Worm (Caenorhabditis elegans) whole organism, young adult: Measurements from ENCODE around the gene Y39B6A.7.

ENCODE experiments used
- C06A6.2 ChIP-seq: fragments of 200-800 bp; sonication (Bioruptor generic); conservative IDR thresholded peaks from 2 replicates; pipeline ENCODE4 v1.3.6; 2022; ENCODE audit warnings: missing genetic modification characterization, missing compliant biosample characterization
- F10E7.11 ChIP-seq: sonication (generic microtip); optimal IDR thresholded peaks from 2 replicates; lab custom pipeline; 2017; ENCODE audit warnings: mild to moderate bottlenecking, missing genetic modification characterization, moderate library complexity, missing compliant biosample characterization
- F33H1.4 ChIP-seq: fragments of 200-800 bp; sonication (Bioruptor generic); IDR thresholded peaks from 2 replicates; pipeline ENCODE4 v1.3.6; 2022; ENCODE audit warnings: missing genetic modification reagents, missing genetic modification characterization, missing compliant biosample characterization
- F37B4.10 ChIP-seq: fragments of 200-800 bp; sonication (Bioruptor generic); IDR thresholded peaks from 2 replicates; pipeline ENCODE4 v1.3.6; 2022; ENCODE audit warnings: missing genetic modification characterization, missing compliant biosample characterization
- F39B2.1 ChIP-seq: fragments of 200-800 bp; sonication (Bioruptor generic); IDR thresholded peaks from 2 replicates; pipeline ENCODE4 v1.3.6; 2022; ENCODE audit warnings: missing genetic modification reagents, missing genetic modification characterization, missing compliant biosample characterization
- F49E8.2 ChIP-seq: sonication (generic microtip); optimal IDR thresholded peaks from 3 replicates; lab custom pipeline; 2017; ENCODE audit warnings: missing genetic modification characterization, mild to moderate bottlenecking, missing compliant biosample characterization, antibody characterized with exemption, moderate library complexity; ENCODE audit not compliant: insufficient read depth
- F52B5.7 ChIP-seq: sonication (generic microtip); optimal IDR thresholded peaks from 2 replicates; lab custom pipeline; 2016; ENCODE audit warnings: mild to moderate bottlenecking, missing genetic modification characterization, missing compliant biosample characterization
- F55B11.4 ChIP-seq: sonication (generic microtip); optimal IDR thresholded peaks from 2 replicates; lab custom pipeline; 2016; ENCODE audit warnings: missing compliant biosample characterization, missing genetic modification characterization, borderline replicate concordance; ENCODE audit not compliant: insufficient read depth
- K12H6.12 ChIP-seq: fragments of 200-800 bp; sonication (Bioruptor generic); optimal IDR thresholded peaks from 2 replicates; lab custom pipeline; 2018; ENCODE audit warnings: mild to moderate bottlenecking, missing genetic modification characterization, missing compliant biosample characterization
- Y79H2A.3 ChIP-seq: fragments of 200-800 bp; sonication (Bioruptor generic); conservative IDR thresholded peaks from 2 replicates; pipeline ENCODE4 v1.3.6; 2022; ENCODE audit warnings: missing genetic modification reagents, missing genetic modification characterization, missing compliant biosample characterization
- attf-3 ChIP-seq: fragments of 200-800 bp; sonication (Bioruptor generic); conservative IDR thresholded peaks from 2 replicates; pipeline ENCODE4 v1.3.6; 2022; ENCODE audit warnings: missing genetic modification reagents, missing genetic modification characterization, missing compliant biosample characterization
- bed-1 ChIP-seq: fragments of 200-800 bp; sonication (Bioruptor generic); IDR thresholded peaks from 2 replicates; pipeline ENCODE4 v1.3.6; 2022; ENCODE audit warnings: missing genetic modification reagents, missing genetic modification characterization, missing compliant biosample characterization
- bed-2 ChIP-seq: fragments of 200-800 bp; sonication (Bioruptor generic); IDR thresholded peaks from 2 replicates; pipeline ENCODE4 v1.3.6; 2022; ENCODE audit warnings: missing genetic modification reagents, missing genetic modification characterization, missing compliant biosample characterization
- ccch-3 ChIP-seq: fragments of 200-800 bp; sonication (Bioruptor generic); optimal IDR thresholded peaks from 2 replicates; lab custom pipeline; 2018; ENCODE audit warnings: mild to moderate bottlenecking, missing genetic modification characterization, missing compliant biosample characterization
- cebp-1 ChIP-seq, 2 experiments: fragments of 200-800 bp in 1 of 2; sonication (Bioruptor generic) in 1 of 2; sonication (generic microtip) in 1 of 2; IDR thresholded peaks in 1 of 2; optimal IDR thresholded peaks in 1 of 2; 2 replicates each; pipeline versions ENCODE4 v1.3.6 to Lab custom; 2017 to 2022; ENCODE audit warnings: missing compliant biosample characterization in 2 of 2, missing genetic modification characterization in 2 of 2, mild to moderate bottlenecking in 1 of 2, missing genetic modification reagents in 1 of 2, moderate library complexity in 1 of 2
- cebp-2 ChIP-seq: fragments of 200-800 bp; sonication (Bioruptor generic); IDR thresholded peaks from 2 replicates; pipeline ENCODE4 v1.3.6; 2022; ENCODE audit warnings: missing genetic modification characterization, missing compliant biosample characterization
- ceh-100 ChIP-seq: fragments of 200-800 bp; sonication (Bioruptor generic); IDR thresholded peaks from 2 replicates; pipeline ENCODE4 v1.3.6; 2022; ENCODE audit warnings: missing genetic modification reagents, missing genetic modification characterization, missing compliant biosample characterization
- ceh-79 ChIP-seq: sonication (generic microtip); optimal IDR thresholded peaks from 2 replicates; lab custom pipeline; 2017; ENCODE audit warnings: mild to moderate bottlenecking, missing genetic modification characterization, missing compliant biosample characterization
- die-1 ChIP-seq: sonication (generic microtip); optimal IDR thresholded peaks from 2 replicates; lab custom pipeline; 2016; ENCODE audit warnings: missing genotype, mild to moderate bottlenecking, missing genetic modification characterization, missing compliant biosample characterization
- dpl-1 ChIP-seq: fragments of 150-350 bp; optimal IDR thresholded peaks from 2 replicates; lab custom pipeline; 2014; ENCODE audit warnings: missing biosample characterization, missing genetic modification reagents, missing genetic modification characterization
- fkh-3 ChIP-seq: sonication (generic microtip); optimal IDR thresholded peaks from 2 replicates; lab custom pipeline; 2016; ENCODE audit warnings: mild to moderate bottlenecking, missing genetic modification characterization, missing compliant biosample characterization
- gei-17 ChIP-seq: fragments of 200-800 bp; sonication (Bioruptor generic); optimal IDR thresholded peaks from 2 replicates; lab custom pipeline; 2018; ENCODE audit warnings: mild to moderate bottlenecking, missing genetic modification characterization, missing compliant biosample characterization
- him-1 ChIP-seq: sonication (generic microtip); optimal IDR thresholded peaks from 2 replicates; lab custom pipeline; 2016; ENCODE audit warnings: missing genotype, missing genetic modification reagents, missing genetic modification characterization, missing compliant biosample characterization
- hlh-12 ChIP-seq: sonication (generic microtip); optimal IDR thresholded peaks from 2 replicates; lab custom pipeline; 2016; ENCODE audit warnings: missing genetic modification characterization, missing compliant biosample characterization
- hrde-1 ChIP-seq: sonication (generic microtip); optimal IDR thresholded peaks from 2 replicates; lab custom pipeline; 2016; ENCODE audit warnings: missing genetic modification characterization, mild to moderate bottlenecking, missing compliant biosample characterization, moderate library complexity, missing genotype, missing genetic modification reagents, borderline replicate concordance
- hsf-1 ChIP-seq: fragments of 200-800 bp; sonication (Bioruptor generic); IDR thresholded peaks from 2 replicates; pipeline ENCODE4 v1.3.6; 2022; ENCODE audit warnings: missing genetic modification reagents, missing genetic modification characterization, missing compliant biosample characterization
- let-526 ChIP-seq: fragments of 200-800 bp; sonication (Bioruptor generic); IDR thresholded peaks from 2 replicates; pipeline ENCODE4 v1.3.6; 2022; ENCODE audit warnings: missing genetic modification reagents, missing genetic modification characterization, missing compliant biosample characterization
- lin-26 ChIP-seq: fragments of 200-800 bp; sonication (Bioruptor generic); IDR thresholded peaks from 2 replicates; pipeline ENCODE4 v1.3.6; 2022; ENCODE audit warnings: missing genetic modification reagents, missing genetic modification characterization, missing compliant biosample characterization
- lin-35 ChIP-seq, 3 experiments: fragments of 150-350 bp in 2 of 3; sonication (generic microtip) in 1 of 3; optimal IDR thresholded peaks; 2 replicates each; lab custom pipeline; 2014 to 2018; ENCODE audit warnings: missing biosample characterization in 3 of 3, missing genetic modification characterization in 3 of 3, missing genetic modification reagents in 3 of 3
- lin-40 ChIP-seq: sonication (generic microtip); optimal IDR thresholded peaks from 2 replicates; lab custom pipeline; 2016; ENCODE audit warnings: missing genetic modification characterization, mild to moderate bottlenecking, missing compliant biosample characterization, missing genotype, missing genetic modification reagents
- lin-54 ChIP-seq: fragments of 200-800 bp; sonication (Bioruptor generic); optimal IDR thresholded peaks from 2 replicates; lab custom pipeline; 2018; ENCODE audit warnings: mild to moderate bottlenecking, missing genetic modification characterization, missing compliant biosample characterization
- lir-1 ChIP-seq: fragments of 200-800 bp; sonication (Bioruptor generic); conservative IDR thresholded peaks from 2 replicates; pipeline ENCODE4 v1.3.6; 2022; ENCODE audit warnings: missing genetic modification reagents, missing genetic modification characterization, missing compliant biosample characterization
- madf-6 ChIP-seq: fragments of 200-800 bp; sonication (Bioruptor generic); IDR thresholded peaks from 2 replicates; pipeline ENCODE4 v1.3.6; 2022; ENCODE audit warnings: missing genetic modification reagents, missing genetic modification characterization, missing compliant biosample characterization
- madf-8 ChIP-seq: fragments of 200-800 bp; sonication (Bioruptor generic); conservative IDR thresholded peaks from 2 replicates; pipeline ENCODE4 v1.3.6; 2022; ENCODE audit warnings: missing genetic modification reagents, missing genetic modification characterization, missing compliant biosample characterization
- mes-4 ChIP-seq: sonication (generic microtip); optimal IDR thresholded peaks from 2 replicates; lab custom pipeline; 2016; ENCODE audit warnings: missing genotype, missing genetic modification characterization, missing compliant biosample characterization
- nfya-2 ChIP-seq: fragments of 200-800 bp; sonication (Bioruptor generic); IDR thresholded peaks from 2 replicates; pipeline ENCODE4 v1.3.6; 2022; ENCODE audit warnings: missing genetic modification reagents, missing genetic modification characterization, missing compliant biosample characterization
- nhr-120 ChIP-seq: fragments of 200-800 bp; sonication (Bioruptor generic); IDR thresholded peaks from 2 replicates; pipeline ENCODE4 v1.3.6; 2022; ENCODE audit warnings: missing genetic modification characterization, missing compliant biosample characterization
- pha-4 ChIP-seq: fragments of 150-350 bp; sonication (generic microtip); optimal IDR thresholded peaks from 2 replicates; lab custom pipeline; 2014; ENCODE audit warnings: missing biosample characterization, missing genetic modification reagents, missing genetic modification characterization
- rec-8 ChIP-seq, 2 experiments: sonication (generic microtip); optimal IDR thresholded peaks; 2 replicates each; lab custom pipeline; 2016; ENCODE audit warnings: mild to moderate bottlenecking in 2 of 2, missing genetic modification characterization in 2 of 2, missing genetic modification reagents in 2 of 2, missing genotype in 2 of 2, missing biosample characterization in 1 of 2, missing compliant biosample characterization in 1 of 2, moderate library complexity in 1 of 2
- sdz-38 ChIP-seq: sonication (generic microtip); optimal IDR thresholded peaks from 2 replicates; lab custom pipeline; 2016; ENCODE audit warnings: missing genotype, missing genetic modification characterization, missing compliant biosample characterization
- unc-130 ChIP-seq: sonication (generic microtip); optimal IDR thresholded peaks from 2 replicates; lab custom pipeline; 2016; ENCODE audit warnings: missing genetic modification reagents, missing genetic modification characterization, missing compliant biosample characterization
- zfh-2 ChIP-seq: fragments of 200-800 bp; sonication (Bioruptor generic); conservative IDR thresholded peaks from 2 replicates; pipeline ENCODE4 v1.3.6; 2022; ENCODE audit warnings: missing genetic modification reagents, missing genetic modification characterization, missing compliant biosample characterization
- zim-3 ChIP-seq: sonication (generic microtip); optimal IDR thresholded peaks from 2 replicates; lab custom pipeline; 2017; ENCODE audit warnings: mild to moderate bottlenecking, missing genetic modification characterization, moderate library complexity, missing compliant biosample characterization
- ztf-18 ChIP-seq: sonication (generic microtip); optimal IDR thresholded peaks from 2 replicates; lab custom pipeline; 2016; ENCODE audit warnings: missing genotype, mild to moderate bottlenecking, missing genetic modification characterization, missing compliant biosample characterization
- ztf-26 ChIP-seq: sonication (generic microtip); optimal IDR thresholded peaks from 2 replicates; lab custom pipeline; 2017; ENCODE audit warnings: missing genetic modification characterization, missing compliant biosample characterization
- ztf-3 ChIP-seq: fragments of 200-800 bp; sonication (Bioruptor generic); optimal IDR thresholded peaks from 2 replicates; lab custom pipeline; 2018; ENCODE audit warnings: mild to moderate bottlenecking, missing genetic modification characterization, missing compliant biosample characterization

The Y39B6A.7 gene

ce11 chrV:19119260-19119659 is 29.7 kb downstream of the Y39B6A.7 start, which contains the start of gene Y39B6A.13 (continued):
- TF ChIP-seq cebp-2 (no peak), K12H6.12 (tag; lab: Kevin White, UChicago) (no peak), fkh-3 (tag; lab: Kevin White, UChicago) (no peak), madf-8 (GFP tag; lab: Robert Waterston, UW) (no peak), sdz-38 (no peak), lin-35 (GFP tag; optimal IDR thresholded peaks at IDR 0.05; lab: Kevin White, UChicago) (peak in 1 of 3 experiments; percentile 56), ztf-18 (tag; lab: Kevin White, UChicago) (no peak), F39B2.1 (GFP tag; lab: Robert Waterston, UW) (no peak), mes-4 (no peak), let-526 (GFP tag; lab: Robert Waterston, UW) (no peak), madf-6 (GFP tag; lab: Robert Waterston, UW) (peak; percentile 30; the same call in 1 of the 2 replicates), attf-3 (peak; percentile 98), zfh-2 (no peak), him-1 (tag; lab: Kevin White, UChicago) (no peak), lin-54 (GFP tag; lab: Kevin White, UChicago) (peak; percentile 63), hrde-1 (tag; lab: Kevin White, UChicago) (no peak), unc-130 (no peak), rec-8 (tag; optimal IDR thresholded peaks at IDR 0.05; lab: Kevin White, UChicago) (no peak), ztf-3 (GFP tag; lab: Kevin White, UChicago) (no peak), ccch-3 (GFP tag; lab: Kevin White, UChicago) (no peak), zim-3 (tag; lab: Kevin White, UChicago) (no peak), pha-4 (no peak), F55B11.4 (no peak), lin-26 (no peak), bed-1 (GFP tag; lab: Robert Waterston, UW) (no peak), die-1 (no peak), lir-1 (GFP tag; lab: Robert Waterston, UW) (no peak), nhr-120 (GFP tag; lab: Robert Waterston, UW) (no peak), hsf-1 (GFP tag; lab: Robert Waterston, UW) (no peak), dpl-1 (GFP tag; lab: Kevin White, UChicago) (peak; percentile 21)

ce11 chrV:19118312-19118711 is 30.6 kb downstream of the Y39B6A.7 start, which contains the start of gene pro-3:
pro-3 (minus strand) TSS chrV:19118412.
- TF ChIP-seq F33H1.4 (GFP tag; lab: Robert Waterston, UW) (no peak), ztf-18 (tag; lab: Kevin White, UChicago) (no peak), Y79H2A.3 (no peak), ztf-26 (tag; lab: Kevin White, UChicago) (no peak), ceh-100 (GFP tag; lab: Robert Waterston, UW) (no peak), hlh-12 (no peak)

ce11 chrV:19116872-19117372 is 32.0 kb downstream of the Y39B6A.7 start:
- no peak for TF ChIP-seq F37B4.10
- TF ChIP-seq cebp-1 (GFP tag; IDR thresholded peaks at IDR 0.05; lab: Robert Waterston, UW) = no peak
- no peak for TF ChIP-seq cebp-1 (tag; optimal IDR thresholded peaks at IDR 0.05; lab: Kevin White, UChicago)
- no peak for TF ChIP-seq gei-17 (GFP tag; lab: Kevin White, UChicago)
- no peak for TF ChIP-seq nfya-2 (GFP tag; lab: Robert Waterston, UW)
- no peak for TF ChIP-seq bed-2 (GFP tag; lab: Robert Waterston, UW)
- no peak for TF ChIP-seq F49E8.2
- no peak for TF ChIP-seq lin-40
- TF ChIP-seq C06A6.2 = no peak
- no peak for TF ChIP-seq F10E7.11 (tag; lab: Kevin White, UChicago)
- no peak for TF ChIP-seq ceh-79 (tag; lab: Kevin White, UChicago)
- TF ChIP-seq F52B5.7 (tag; lab: Kevin White, UChicago) = no peak
